Worm (Caenorhabditis elegans) whole organism, late embryonic: Measurements from ENCODE around the gene F59A1.11.

ENCODE experiments used
- ceh-22 ChIP-seq: sonication (generic microtip); optimal IDR thresholded peaks from 2 replicates; lab custom pipeline; 2017; ENCODE audit warnings: missing biosample characterization, missing genetic modification characterization

F59A1.11 gene

DNA sequence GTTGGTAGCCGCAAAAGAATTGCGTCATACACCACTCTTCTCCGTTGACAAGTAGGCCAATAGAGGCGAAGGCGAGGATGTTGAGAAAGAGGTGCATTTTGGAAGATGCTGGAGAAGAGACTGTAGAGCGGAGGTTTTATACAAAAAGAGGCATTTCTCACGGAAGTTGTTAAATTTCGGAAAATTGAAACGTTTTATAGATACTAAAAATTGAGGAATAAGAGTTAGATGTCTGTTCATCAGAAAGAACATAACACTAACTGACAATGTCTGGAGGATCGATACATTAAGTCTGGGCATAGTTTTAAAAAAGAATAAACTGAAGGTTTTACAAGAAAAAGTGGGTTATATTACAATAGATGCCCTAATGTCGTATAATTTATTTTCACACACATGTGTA is 51.6 kb downstream of the F59A1.11 start, which contains the start of gene Y6G8.14:
TSS of gene Y6G8.14 (minus strand) at position 101 of the 400 bp plus-strand sequence.
- no peak for TF ChIP-seq ceh-22 (tag; lab: Kevin White, UChicago)
- TF ChIP-seq, all 69 proteins: peak for 0
